Worm (Caenorhabditis elegans) whole organism, midembryonic: ENCODE results near the gene mltn-5.

Source experiments
- T22C8.4 ChIP-seq: fragments of 200-800 bp; sonication (Bioruptor generic); IDR thresholded peaks from 2 replicates; pipeline ENCODE4 v1.3.6; 2022; ENCODE audit warnings: missing genetic modification characterization, missing compliant biosample characterization
- cog-1 ChIP-seq: sonication (generic microtip); optimal IDR thresholded peaks from 2 replicates; lab custom pipeline; 2016; ENCODE audit warnings: missing genetic modification characterization, missing compliant biosample characterization
- flt-1 ChIP-seq: fragments of 200-800 bp; sonication (Bioruptor generic); IDR thresholded peaks from 2 replicates; pipeline ENCODE4 v1.3.6; 2022; ENCODE audit warnings: missing genetic modification characterization, missing compliant biosample characterization
- klf-2 ChIP-seq: fragments of 200-800 bp; sonication (Bioruptor generic); conservative IDR thresholded peaks from 2 replicates; pipeline ENCODE4 v1.3.6; 2022; ENCODE audit warnings: missing genetic modification reagents, missing genetic modification characterization, missing compliant biosample characterization
- med-1 ChIP-seq: sonication (generic microtip); optimal IDR thresholded peaks from 2 replicates; lab custom pipeline; 2017; ENCODE audit warnings: missing genetic modification characterization, mild to moderate bottlenecking, missing compliant biosample characterization, antibody characterized with exemption, missing genetic modification reagents; ENCODE audit not compliant: insufficient read depth
- ref-1 ChIP-seq: fragments of 200-800 bp; sonication (Bioruptor generic); conservative IDR thresholded peaks from 2 replicates; pipeline ENCODE4 v1.3.6; 2022; ENCODE audit warnings: missing genetic modification reagents, missing genetic modification characterization, missing compliant biosample characterization
- ztf-29 ChIP-seq: fragments of 200-800 bp; sonication (Bioruptor generic); IDR thresholded peaks from 2 replicates; pipeline ENCODE4 v1.3.6; 2022; ENCODE audit warnings: missing genetic modification reagents, missing genetic modification characterization, missing compliant biosample characterization

DNA sequence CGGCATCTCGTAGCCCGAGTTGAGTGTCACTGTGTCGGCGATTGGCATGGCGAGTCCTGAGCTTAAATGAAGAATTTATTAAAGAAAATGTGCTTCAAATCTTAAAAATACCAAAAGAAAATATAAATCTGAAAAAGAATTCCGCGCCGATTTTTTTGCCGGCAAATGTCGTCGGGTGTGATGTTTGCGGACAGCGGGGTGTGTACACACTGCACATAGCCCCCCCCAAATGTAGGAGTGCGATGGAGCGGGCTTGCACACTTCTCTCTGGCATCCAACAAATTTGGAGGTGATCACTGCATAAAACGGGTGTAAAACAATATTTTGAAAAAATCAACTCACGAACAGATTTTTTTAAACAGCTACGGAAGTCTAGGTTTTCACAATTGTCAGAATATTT, 51.2 kb downstream of the mltn-5 start, which contains the start of gene Y39G8B.2:
- peak; percentile 52; the same call in 1 of the 2 replicates for TF ChIP-seq ztf-29 (GFP tag; lab: Robert Waterston, UW)
- TF ChIP-seq klf-2 (GFP tag; lab: Robert Waterston, UW) = 0 out of 2 replicates have a peak, but pooled peaks have one; percentile 41
- no peak for TF ChIP-seq T22C8.4
- TF ChIP-seq med-1 (GFP tag; lab: Kevin White, UChicago) = no peak
- TF ChIP-seq cog-1 = peak; percentile 74
- TF ChIP-seq ref-1 (GFP tag; lab: Robert Waterston, UW) = no peak
- TF ChIP-seq flt-1 = peak; percentile 76
